Worm (Caenorhabditis elegans) whole organism, L3 larva: ENCODE results near the gene str-231.

Experiments
- fos-1 ChIP-seq: fragments of 150-350 bp; optimal IDR thresholded peaks from 2 replicates; lab custom pipeline; 2014; ENCODE audit warnings: missing biosample characterization, missing genetic modification characterization
- jun-1 ChIP-seq: fragments of 150-350 bp; optimal IDR thresholded peaks from 2 replicates; lab custom pipeline; 2014; ENCODE audit warnings: missing biosample characterization, missing genetic modification reagents, missing genetic modification characterization
- nhr-11 ChIP-seq: fragments of 150-350 bp; optimal IDR thresholded peaks from 2 replicates; lab custom pipeline; 2014; ENCODE audit warnings: missing biosample characterization, missing genetic modification characterization
- nhr-25 ChIP-seq: sonication (generic microtip); optimal IDR thresholded peaks from 2 replicates; lab custom pipeline; 2017; ENCODE audit warnings: missing biosample characterization, missing genetic modification characterization
- nhr-28 ChIP-seq: fragments of 150-350 bp; optimal IDR thresholded peaks from 2 replicates; lab custom pipeline; 2014; ENCODE audit warnings: missing biosample characterization, missing genetic modification characterization
- nhr-67 ChIP-seq: fragments of 150-350 bp; optimal IDR thresholded peaks from 2 replicates; lab custom pipeline; 2014; ENCODE audit warnings: missing biosample characterization, missing genetic modification characterization
- pha-4 ChIP-seq: fragments of 150-350 bp; optimal IDR thresholded peaks from 2 replicates; lab custom pipeline; 2014; ENCODE audit warnings: missing biosample characterization, missing genetic modification reagents, missing genetic modification characterization
- snpc-4 ChIP-seq: fragments of 150-350 bp; optimal IDR thresholded peaks from 2 replicates; lab custom pipeline; 2014; ENCODE audit warnings: missing biosample characterization, missing genetic modification characterization

- TF ChIP-seq nhr-11 (tag; lab: Kevin White, UChicago) (no peak), snpc-4 (tag; lab: Kevin White, UChicago) (no peak), nhr-28 (tag; lab: Kevin White, UChicago) (no peak), fos-1 (tag; lab: Kevin White, UChicago) (no peak), pha-4 (tag; lab: Kevin White, UChicago) (no peak), nhr-67 (tag; lab: Kevin White, UChicago) (no peak), nhr-25 (tag; lab: Kevin White, UChicago) (no peak), jun-1 (no peak)
Observed at ce11 chrV:15967542-15967941, 39.9 kb downstream of the str-231 start, which contains the start of gene sri-1.
